Fruit fly (Drosophila melanogaster): ENCODE results near the gene slp2.

Gene slp2

dm6 chr2L:3880048-3880447, 43.4 kb downstream of the slp2 start (continued):
- no peak for TF ChIP-seq kah (GFP tag; optimal IDR thresholded peaks at IDR 0.05)
- no peak for TF ChIP-seq peb (GFP tag; IDR thresholded peaks at IDR 0.05)
- no peak for TF ChIP-seq CG15479 (GFP tag; optimal IDR thresholded peaks at IDR 0.05)
- no peak for TF ChIP-seq ab (GFP tag; optimal IDR thresholded peaks at IDR 0.05)
- no peak for TF ChIP-seq gsb-n (tag; optimal IDR thresholded peaks at IDR 0.05)
- no peak for TF ChIP-seq CG43689 (GFP tag; IDR thresholded peaks at IDR 0.05)
- no peak for TF ChIP-seq zen (tag; optimal IDR thresholded peaks at IDR 0.05)
- TF ChIP-seq inv (GFP tag; IDR thresholded peaks at IDR 0.05; ENCODE audit: partially characterized antibody), result no peak
- no peak for TF ChIP-seq dmrt11E (tag; optimal IDR thresholded peaks at IDR 0.05)
- no peak for TF ChIP-seq Eip74EF (GFP tag; optimal IDR thresholded peaks at IDR 0.05)
- TF ChIP-seq CG32772 (GFP tag; IDR thresholded peaks at IDR 0.05), result no peak
- TF ChIP-seq CG12744 (GFP tag; optimal IDR thresholded peaks at IDR 0.05), result no peak
- no peak for TF ChIP-seq wor (GFP tag; IDR thresholded peaks at IDR 0.05)
- TF ChIP-seq CG12236 (GFP tag; optimal IDR thresholded peaks at IDR 0.05), result no peak
- no peak for TF ChIP-seq CG14710 (tag; optimal IDR thresholded peaks at IDR 0.05)
- no peak for TF ChIP-seq org-1 (GFP tag; optimal IDR thresholded peaks at IDR 0.05)
- no peak for TF ChIP-seq twi (tag; optimal IDR thresholded peaks at IDR 0.05)
- TF ChIP-seq onecut (GFP tag; IDR thresholded peaks at IDR 0.05), result no peak
- no peak for TF ChIP-seq gcm2 (GFP tag; optimal IDR thresholded peaks at IDR 0.05)
- TF ChIP-seq mam (GFP tag; optimal IDR thresholded peaks at IDR 0.05), result peak; percentile 42
- no peak for TF ChIP-seq chm (GFP tag; IDR thresholded peaks at IDR 0.05)
- TF ChIP-seq CG32532 (GFP tag; IDR thresholded peaks at IDR 0.05), result peak; percentile 71
- no peak for TF ChIP-seq CG31365 (tag; optimal IDR thresholded peaks at IDR 0.05)
- no peak for TF ChIP-seq CG7271 (tag; optimal IDR thresholded peaks at IDR 0.05)
- no peak for TF ChIP-seq CG31388 (GFP tag; optimal IDR thresholded peaks at IDR 0.05)
- TF ChIP-seq chinmo (GFP tag; IDR thresholded peaks at IDR 0.05; ENCODE audit: partially characterized antibody), result no peak
- TF ChIP-seq HLH4C (GFP tag; IDR thresholded peaks at IDR 0.05; ENCODE audit: partially characterized antibody), result no peak
- no peak for TF ChIP-seq gfzf (GFP tag; optimal IDR thresholded peaks at IDR 0.05)
- no peak for TF ChIP-seq wdn (GFP tag; IDR thresholded peaks at IDR 0.05)
- no peak for TF ChIP-seq CG1832 (GFP tag; optimal IDR thresholded peaks at IDR 0.05)
- no peak for TF ChIP-seq Awh (GFP tag; IDR thresholded peaks at IDR 0.05)
- no peak for TF ChIP-seq stwl (tag; optimal IDR thresholded peaks at IDR 0.05)
- TF ChIP-seq NC2β (GFP tag; optimal IDR thresholded peaks at IDR 0.05), result no peak
- peak; percentile 11 for TF ChIP-seq tio (GFP tag; optimal IDR thresholded peaks at IDR 0.05)
- TF ChIP-seq CG8388 (GFP tag; optimal IDR thresholded peaks at IDR 0.05), result no peak
- no peak for TF ChIP-seq her (GFP tag; optimal IDR thresholded peaks at IDR 0.05)
- no peak for TF ChIP-seq ro (GFP tag; IDR thresholded peaks at IDR 0.05)
- no peak for TF ChIP-seq cg (GFP tag; optimal IDR thresholded peaks at IDR 0.05)
- no peak for TF ChIP-seq insv (GFP tag; optimal IDR thresholded peaks at IDR 0.05)
- peak; percentile 13 for TF ChIP-seq Fer2 (tag; optimal IDR thresholded peaks at IDR 0.05)
- no peak for TF ChIP-seq ap (GFP tag; IDR thresholded peaks at IDR 0.05)
- no peak for TF ChIP-seq CG7987 (GFP tag; optimal IDR thresholded peaks at IDR 0.05)
- TF ChIP-seq nerfin-1 (tag; optimal IDR thresholded peaks at IDR 0.05), result no peak
- TF ChIP-seq Camta (GFP tag; optimal IDR thresholded peaks at IDR 0.05), result no peak
- no peak for TF ChIP-seq Hr78 (GFP tag; optimal IDR thresholded peaks at IDR 0.05)
- no peak for TF ChIP-seq Atf3 (GFP tag; optimal IDR thresholded peaks at IDR 0.05)
- TF ChIP-seq CG7839 (tag; optimal IDR thresholded peaks at IDR 0.05), result peak; percentile 66
- TF ChIP-seq CG12071 (GFP tag; optimal IDR thresholded peaks at IDR 0.05), result no peak
- peak; percentile 34 for TF ChIP-seq cwo (GFP tag; optimal IDR thresholded peaks at IDR 0.05)
- no peak for TF ChIP-seq CG6272 (GFP tag; IDR thresholded peaks at IDR 0.05)
- no peak for TF ChIP-seq CG11696 (GFP tag; IDR thresholded peaks at IDR 0.05)
